Worm (Caenorhabditis elegans): ENCODE results near the gene F11C7.6.

Gene F11C7.6

DNA sequence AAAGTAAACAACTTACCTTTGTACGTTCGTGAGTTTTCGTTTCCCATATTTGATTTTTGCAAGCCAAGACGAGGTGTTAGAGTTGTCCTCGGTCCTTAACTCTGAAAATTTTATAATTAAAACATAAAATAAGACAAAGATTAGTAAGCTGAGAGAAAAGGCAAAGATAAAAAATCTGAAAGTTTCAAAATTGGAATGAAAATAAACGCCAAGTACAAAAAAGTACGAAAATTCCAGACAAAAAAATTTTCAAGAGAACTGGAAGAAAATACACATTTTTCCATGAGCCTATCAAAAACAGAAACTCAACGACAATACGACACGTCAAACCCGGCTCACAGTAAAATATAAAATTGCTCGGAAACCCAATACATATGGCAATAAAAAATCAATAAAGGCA, 9.8 kb upstream of the F11C7.6 start, which contains the start of gene F10D7.5:
Gene F10D7.5 (minus strand): TSS at position 101 of the 400 bp plus-strand sequence.
- TF ChIP-seq eyg-1 (tag; optimal IDR thresholded peaks at IDR 0.05) (no peak), ceh-2 (tag; optimal IDR thresholded peaks at IDR 0.05) (no peak), ztf-16 (tag; optimal IDR thresholded peaks at IDR 0.05) (no peak), zip-5 (tag; optimal IDR thresholded peaks at IDR 0.05) (no peak), dmd-4 (tag; optimal IDR thresholded peaks at IDR 0.05; ENCODE audit: borderline replicate concordance) (no peak), nhr-232 (tag; optimal IDR thresholded peaks at IDR 0.05) (no peak), pha-2 (tag; optimal IDR thresholded peaks at IDR 0.05) (no peak)

DNA sequence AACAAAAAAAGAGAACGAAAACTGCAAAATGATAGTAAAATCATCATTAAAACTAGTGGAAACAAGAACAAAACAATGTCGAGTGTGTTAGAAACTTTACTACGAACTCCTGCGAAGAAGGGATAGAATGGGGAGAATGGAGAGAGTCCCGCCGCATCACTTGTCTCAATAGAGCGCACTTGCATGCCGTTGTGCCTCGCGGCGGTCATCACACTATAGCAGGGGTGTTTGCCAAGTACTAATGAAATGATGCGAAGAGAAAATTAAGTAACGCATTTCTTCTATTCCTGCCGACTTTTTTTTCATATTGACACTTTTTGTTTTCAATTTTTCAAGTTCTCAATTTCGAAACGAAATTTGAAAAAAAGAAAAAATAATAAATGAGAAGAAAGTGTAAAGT, 9.2 kb upstream of the F11C7.6 start:
- TF ChIP-seq ceh-14 (tag; optimal IDR thresholded peaks at IDR 0.05) (peak; percentile 67), ref-2 (tag; optimal IDR thresholded peaks at IDR 0.05) (peak; percentile 9), ceh-31 (tag; optimal IDR thresholded peaks at IDR 0.05) (peak; percentile 72), nfya-1 (tag; optimal IDR thresholded peaks at IDR 0.05) (peak; percentile 36), ceh-18 (tag; optimal IDR thresholded peaks at IDR 0.05) (peak; percentile 56), ceh-48 (tag; optimal IDR thresholded peaks at IDR 0.05) (no peak), che-1 (tag; optimal IDR thresholded peaks at IDR 0.05) (no peak), unc-42 (tag; optimal IDR thresholded peaks at IDR 0.05) (peak; percentile 91), sdc-2 (tag; optimal IDR thresholded peaks at IDR 0.05) (peak; percentile 75), ceh-34 (tag; optimal IDR thresholded peaks at IDR 0.05) (peak; percentile 21), unc-55 (GFP tag; optimal IDR thresholded peaks at IDR 0.05) (peak; percentile 43), hlh-30 (tag; optimal IDR thresholded peaks at IDR 0.05; ENCODE audit: insufficient read depth) (peak; percentile 67), tbx-2 (tag; optimal IDR thresholded peaks at IDR 0.05) (peak; percentile 56), rnt-1 (tag; optimal IDR thresholded peaks at IDR 0.05) (peak; percentile 29), syd-9 (tag; optimal IDR thresholded peaks at IDR 0.05) (peak; percentile 24), lim-6 (tag; optimal IDR thresholded peaks at IDR 0.05) (no peak), ztf-16 (tag; optimal IDR thresholded peaks at IDR 0.05) (no peak)

DNA sequence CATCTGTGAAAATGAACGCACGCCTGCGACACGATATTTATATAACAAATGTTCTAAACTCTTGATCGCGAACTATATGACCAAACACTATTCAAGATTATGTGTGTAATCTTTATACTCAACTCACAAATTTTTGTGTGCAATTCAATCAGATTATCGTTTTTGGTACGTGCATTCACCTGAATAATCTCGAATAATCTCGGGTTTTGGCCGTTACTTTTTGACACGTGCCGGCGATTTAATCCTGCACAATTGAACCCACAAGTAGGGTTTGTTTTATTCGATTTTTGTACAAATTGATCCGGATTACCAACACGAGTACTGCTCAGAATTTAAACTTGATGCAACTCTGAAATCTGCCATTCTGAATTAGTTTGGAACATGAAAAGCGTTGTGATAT, 4.9 kb upstream of the F11C7.6 start, which contains the start of the genes vap-1 and F11C7.2:
Gene vap-1 (minus strand): TSS at position 101 of the 400 bp plus-strand sequence.
Gene F11C7.2 (plus strand): TSS at position 359 of the 400 bp plus-strand sequence.
- no peak for TF ChIP-seq C38D4.7 (GFP tag; optimal IDR thresholded peaks at IDR 0.05)
- TF ChIP-seq unc-86 (tag; optimal IDR thresholded peaks at IDR 0.05): no peak
- TF ChIP-seq ceh-34 (tag; optimal IDR thresholded peaks at IDR 0.05): no peak
- no peak for TF ChIP-seq ref-2 (tag; optimal IDR thresholded peaks at IDR 0.05)
- TF ChIP-seq K02D7.2 (tag; optimal IDR thresholded peaks at IDR 0.05): no peak
- no peak for TF ChIP-seq ceh-18 (tag; optimal IDR thresholded peaks at IDR 0.05)

DNA sequence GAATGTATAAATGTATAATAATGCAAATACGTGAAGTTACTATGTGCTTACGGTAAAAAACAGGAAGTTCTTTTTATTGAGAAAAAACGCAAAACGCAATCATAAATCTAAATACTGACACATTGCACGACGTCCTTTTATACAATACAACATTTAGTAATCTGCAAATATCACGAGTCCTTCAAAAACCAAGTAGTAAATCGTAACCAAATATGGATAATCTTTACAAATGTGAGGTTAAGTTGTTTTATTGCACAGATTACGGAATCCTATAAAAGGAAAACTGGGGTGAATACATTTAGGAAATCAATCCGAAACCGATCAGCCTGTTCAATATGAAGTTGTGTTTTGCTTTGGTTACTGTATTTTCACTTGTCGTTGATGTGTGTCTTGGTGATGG, 3.1 kb upstream of the F11C7.6 start, which contains the start of gene F11C7.7:
Gene F11C7.7 (plus strand): TSS at position 301 of the 400 bp plus-strand sequence.
- TF ChIP-seq tbx-2 (tag; optimal IDR thresholded peaks at IDR 0.05): no peak
- no peak for TF ChIP-seq ref-2 (tag; optimal IDR thresholded peaks at IDR 0.05)
- TF ChIP-seq ceh-24 (tag; optimal IDR thresholded peaks at IDR 0.05): no peak
- TF ChIP-seq C08G9.2 (tag; optimal IDR thresholded peaks at IDR 0.05): no peak
- TF ChIP-seq hlh-30 (tag; optimal IDR thresholded peaks at IDR 0.05; ENCODE audit: insufficient read depth): no peak
- no peak for TF ChIP-seq hlh-13 (GFP tag; optimal IDR thresholded peaks at IDR 0.05)
- TF ChIP-seq npax-4 (tag; optimal IDR thresholded peaks at IDR 0.05): no peak
- no peak for TF ChIP-seq fax-1 (tag; optimal IDR thresholded peaks at IDR 0.05)
- TF ChIP-seq tbx-7 (tag; optimal IDR thresholded peaks at IDR 0.05): no peak

DNA sequence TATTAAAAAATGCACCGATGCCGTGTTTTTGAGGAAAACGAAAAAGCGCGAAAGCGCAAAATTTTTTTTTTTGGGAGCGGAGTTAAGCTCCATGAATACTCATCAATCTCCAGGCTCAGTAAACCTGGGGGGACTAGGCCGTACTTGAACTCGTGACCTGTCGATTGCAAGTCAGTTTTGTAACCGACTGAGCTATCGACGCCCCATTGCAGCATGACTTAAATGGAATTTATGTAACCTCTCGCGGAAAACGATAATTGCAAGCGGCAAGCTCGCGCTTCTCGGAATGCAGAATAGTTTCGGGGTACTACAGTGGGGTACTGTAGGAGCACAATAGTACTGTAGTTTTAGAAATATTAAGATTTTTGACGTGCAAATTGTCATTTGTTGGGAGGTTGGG, 939 bp upstream of the F11C7.6 start:
- TF ChIP-seq ceh-48 (tag; optimal IDR thresholded peaks at IDR 0.05): no peak
- TF ChIP-seq F13H6.1 (tag; optimal IDR thresholded peaks at IDR 0.05): no peak

DNA sequence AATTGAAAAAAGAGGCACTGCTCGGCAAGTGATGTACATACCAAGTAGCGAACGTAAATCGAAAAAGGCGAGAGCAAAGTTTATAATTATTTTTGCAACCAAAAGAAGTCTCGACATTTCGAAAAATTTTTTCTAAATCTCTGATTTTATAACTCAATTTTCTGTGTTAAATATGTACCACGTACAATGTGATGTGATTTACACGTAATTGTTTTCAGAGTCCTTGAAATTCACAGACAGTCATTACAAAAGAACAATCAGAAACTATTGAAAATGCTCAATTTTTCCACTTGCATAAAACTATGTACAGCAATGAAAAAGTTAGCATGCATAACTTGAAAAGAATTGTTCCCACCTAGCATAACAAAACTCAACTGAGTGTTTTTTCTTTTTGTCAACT, 1.7 kb downstream of the F11C7.6 start:
- TF ChIP-seq ceh-48 (tag; optimal IDR thresholded peaks at IDR 0.05) (no peak), C38D4.7 (GFP tag; optimal IDR thresholded peaks at IDR 0.05) (no peak), fax-1 (tag; optimal IDR thresholded peaks at IDR 0.05) (no peak), unc-55 (GFP tag; optimal IDR thresholded peaks at IDR 0.05) (no peak), sox-4 (tag; optimal IDR thresholded peaks at IDR 0.05) (no peak), nhr-232 (tag; optimal IDR thresholded peaks at IDR 0.05) (no peak), pax-1 (tag; optimal IDR thresholded peaks at IDR 0.05) (no peak), hlh-30 (tag; optimal IDR thresholded peaks at IDR 0.05; ENCODE audit: insufficient read depth) (no peak), ttx-3 (tag; optimal IDR thresholded peaks at IDR 0.05) (no peak), F13H6.1 (tag; optimal IDR thresholded peaks at IDR 0.05) (no peak), ceh-6 (GFP tag; optimal IDR thresholded peaks at IDR 0.05) (no peak), ceh-14 (tag; optimal IDR thresholded peaks at IDR 0.05) (no peak), elt-2 (tag; optimal IDR thresholded peaks at IDR 0.05) (no peak), tbx-2 (tag; optimal IDR thresholded peaks at IDR 0.05) (no peak), npax-4 (tag; optimal IDR thresholded peaks at IDR 0.05) (no peak)
